Fruit fly (Drosophila melanogaster) whole organism, adult: ENCODE measurements around the gene CG2975.

Experiments
- CG11617 ChIP-seq: fragments of 200-800 bp; sonication (Bioruptor generic); optimal IDR thresholded peaks from 2 replicates; lab custom pipeline; 2017; ENCODE audit warnings: mild to moderate bottlenecking, missing biosample characterization, missing genetic modification reagents, missing genetic modification characterization
- CG5204 ChIP-seq: fragments of 200-800 bp; sonication (Bioruptor generic); optimal IDR thresholded peaks from 2 replicates; lab custom pipeline; 2016; ENCODE audit warnings: missing biosample characterization, missing genetic modification characterization
- cnc ChIP-seq, 2 experiments: fragments of >200 bp; optimal IDR thresholded peaks; 2 replicates each; lab custom pipeline; 2017
- kay ChIP-seq: fragments of 200-800 bp; sonication (Bioruptor generic); peaks from one replicate; lab custom pipeline; 2016; ENCODE audit warnings: missing biosample characterization, missing genetic modification characterization, borderline replicate concordance
- pad ChIP-seq: fragments of 200-800 bp; sonication (Bioruptor generic); optimal IDR thresholded peaks from 3 replicates; lab custom pipeline; 2017; ENCODE audit warnings: missing biosample characterization, missing genetic modification characterization, mild to moderate bottlenecking, moderate library complexity, missing genetic modification reagents
- toe ChIP-seq: fragments of 200-800 bp; sonication (Bioruptor generic); optimal IDR thresholded peaks from 2 replicates; lab custom pipeline; 2016; ENCODE audit warnings: missing biosample characterization, missing genetic modification characterization

DNA sequence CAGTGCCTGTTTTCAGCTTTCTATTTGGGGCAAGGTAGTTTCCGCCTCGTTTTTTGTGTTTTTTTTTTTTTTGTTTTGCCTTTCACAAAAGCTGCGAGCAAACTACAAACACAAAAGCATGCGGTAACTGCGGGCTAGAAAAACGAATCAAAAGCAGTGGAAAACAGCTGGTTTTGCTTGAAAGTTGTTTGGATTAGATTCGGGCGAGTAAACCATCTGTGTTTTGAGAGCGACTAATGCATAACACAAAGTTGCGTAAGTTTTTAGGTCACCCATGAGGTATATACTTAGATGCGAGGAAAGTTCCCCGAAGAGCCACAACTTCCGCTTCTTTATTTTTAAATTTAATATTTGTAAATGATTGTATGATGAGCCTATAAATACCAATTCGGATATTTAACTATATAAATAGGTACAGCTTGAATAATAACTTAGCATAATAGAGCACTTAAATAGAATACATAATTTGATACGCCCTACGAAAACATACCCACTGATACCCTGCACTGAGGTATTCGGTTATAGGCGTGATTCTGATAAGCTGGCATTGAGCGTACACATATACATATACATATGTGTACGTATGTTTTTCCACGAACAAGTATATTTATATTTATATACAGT, 32.5 kb downstream of the CG2975 start:
- no peak for TF ChIP-seq cnc (optimal IDR thresholded peaks at IDR 0.05; lab: Kevin White, UChicago)
- TF ChIP-seq CG11617 (GFP tag; lab: Kevin White, UChicago): no peak
- no peak for TF ChIP-seq kay (GFP tag; lab: Kevin White, UChicago)
- TF ChIP-seq CG5204 (GFP tag; lab: Kevin White, UChicago): no peak
- no peak for TF ChIP-seq pad (GFP tag; lab: Kevin White, UChicago)
- TF ChIP-seq toe (GFP tag; lab: Kevin White, UChicago): no peak
